Fruit fly (Drosophila melanogaster) whole organism, prepupa: ENCODE measurements around the gene Ctns.

ENCODE experiments used
- CG10631 ChIP-seq: fragments of 200-800 bp; sonication (Bioruptor generic); optimal IDR thresholded peaks from 2 replicates; lab custom pipeline; 2016; ENCODE audit warnings: missing biosample characterization, missing genetic modification characterization
- CG11294 ChIP-seq: fragments of 200-800 bp; sonication (Bioruptor generic); IDR thresholded peaks from 2 replicates; pipeline ENCODE4 v1.3.6; 2022; ENCODE audit warnings: missing biosample characterization, missing genetic modification characterization
- CG11902 ChIP-seq: fragments of 200-800 bp; sonication (Bioruptor generic); optimal IDR thresholded peaks from 3 replicates; lab custom pipeline; 2016; ENCODE audit warnings: missing biosample characterization, missing genetic modification characterization
- CG15336 ChIP-seq: fragments of 200-800 bp; sonication (Bioruptor generic); IDR thresholded peaks from 2 replicates; pipeline ENCODE4 v1.3.6; 2022; ENCODE audit warnings: missing biosample characterization, missing genetic modification characterization
- CG16779 ChIP-seq: fragments of 200-800 bp; sonication (Bioruptor generic); optimal IDR thresholded peaks from 3 replicates; lab custom pipeline; 2017; ENCODE audit warnings: missing biosample characterization, mild to moderate bottlenecking, missing genetic modification characterization
- CG3032 ChIP-seq: fragments of 200-800 bp; optimal IDR thresholded peaks from 2 replicates; lab custom pipeline; 2019; ENCODE audit warnings: missing biosample characterization, mild to moderate bottlenecking, missing genetic modification characterization, moderate library complexity
- CG32006 ChIP-seq: fragments of 200-800 bp; sonication (Bioruptor generic); optimal IDR thresholded peaks from 3 replicates; lab custom pipeline; 2017; ENCODE audit warnings: missing biosample characterization, mild to moderate bottlenecking, missing genetic modification characterization
- CG34406 ChIP-seq: fragments of 200-800 bp; sonication (Bioruptor generic); optimal IDR thresholded peaks from 3 replicates; lab custom pipeline; 2016; ENCODE audit warnings: missing biosample characterization, missing genetic modification characterization
- CG6276 ChIP-seq: fragments of 200-800 bp; sonication (Bioruptor generic); optimal IDR thresholded peaks from 2 replicates; lab custom pipeline; 2017; ENCODE audit warnings: missing biosample characterization, mild to moderate bottlenecking, missing genetic modification characterization
- CG6792 ChIP-seq: fragments of 200-800 bp; sonication (Bioruptor generic); optimal IDR thresholded peaks from 3 replicates; lab custom pipeline; 2016; ENCODE audit warnings: missing biosample characterization, missing genetic modification characterization
- CG6808 ChIP-seq: fragments of 200-800 bp; sonication (Bioruptor generic); optimal IDR thresholded peaks from 3 replicates; lab custom pipeline; 2017; ENCODE audit warnings: missing biosample characterization, missing genetic modification characterization, mild to moderate bottlenecking, moderate library complexity, missing genetic modification reagents
- CG6854 ChIP-seq: fragments of 200-800 bp; sonication (Bioruptor generic); optimal IDR thresholded peaks from 2 replicates; lab custom pipeline; 2017; ENCODE audit warnings: missing biosample characterization, mild to moderate bottlenecking, missing genetic modification characterization
- CG8119 ChIP-seq: fragments of 200-800 bp; sonication (Bioruptor generic); IDR thresholded peaks from 3 replicates; pipeline ENCODE4 v1.3.6; 2022; ENCODE audit warnings: missing biosample characterization, missing genetic modification characterization
- CG8319 ChIP-seq: fragments of 200-800 bp; sonication (Bioruptor generic); optimal IDR thresholded peaks from 3 replicates; lab custom pipeline; 2016; ENCODE audit warnings: missing biosample characterization, missing genetic modification characterization
- CG8632 ChIP-seq: fragments of 200-800 bp; sonication (Bioruptor generic); optimal IDR thresholded peaks from 3 replicates; lab custom pipeline; 2016; ENCODE audit warnings: missing biosample characterization, missing genetic modification characterization
- CG9139 ChIP-seq: fragments of 200-800 bp; sonication (Bioruptor generic); optimal IDR thresholded peaks from 3 replicates; lab custom pipeline; 2017; ENCODE audit warnings: missing biosample characterization, mild to moderate bottlenecking, missing genetic modification characterization
- Eip75B ChIP-seq: fragments of 200-800 bp; sonication (Bioruptor generic); optimal IDR thresholded peaks from 3 replicates; lab custom pipeline; 2016; ENCODE audit warnings: missing biosample characterization, missing genetic modification characterization
- Eip93F ChIP-seq: fragments of 200-800 bp; sonication (Bioruptor generic); optimal IDR thresholded peaks from 2 replicates; lab custom pipeline; 2016; ENCODE audit warnings: missing biosample characterization, mild to moderate bottlenecking, missing genetic modification characterization
- Ets21C ChIP-seq: fragments of 200-800 bp; sonication (Bioruptor generic); optimal IDR thresholded peaks from 3 replicates; lab custom pipeline; 2016; ENCODE audit warnings: missing biosample characterization, missing genetic modification characterization
- Gug ChIP-seq: fragments of 200-800 bp; sonication (Bioruptor generic); IDR thresholded peaks from 2 replicates; pipeline ENCODE4 v1.3.6; 2022; ENCODE audit warnings: missing biosample characterization, missing genetic modification characterization
- Hr38 ChIP-seq: sonication (Bioruptor generic); optimal IDR thresholded peaks from 2 replicates; lab custom pipeline; 2016; ENCODE audit warnings: missing biosample characterization, missing genetic modification characterization
- Lpt ChIP-seq: fragments of 200-800 bp; sonication (Bioruptor generic); optimal IDR thresholded peaks from 3 replicates; lab custom pipeline; 2016; ENCODE audit warnings: missing biosample characterization, missing genetic modification characterization
- Met ChIP-seq: fragments of 200-800 bp; sonication (Bioruptor generic); optimal IDR thresholded peaks from 3 replicates; lab custom pipeline; 2016; ENCODE audit warnings: missing biosample characterization, missing genetic modification characterization
- OdsH ChIP-seq: fragments of 200-800 bp; sonication (Bioruptor generic); optimal IDR thresholded peaks from 3 replicates; lab custom pipeline; 2016; ENCODE audit warnings: missing biosample characterization, missing genetic modification characterization
- Sox102F ChIP-seq: fragments of 200-800 bp; sonication (Bioruptor generic); optimal IDR thresholded peaks from 2 replicates; lab custom pipeline; 2016; ENCODE audit warnings: missing biosample characterization, mild to moderate bottlenecking, missing genetic modification characterization
- Sox14 ChIP-seq: fragments of 200-800 bp; sonication (Bioruptor generic); optimal IDR thresholded peaks from 3 replicates; lab custom pipeline; 2016; ENCODE audit warnings: missing biosample characterization, missing genetic modification characterization
- Sox15 ChIP-seq: fragments of 200-800 bp; sonication (Bioruptor generic); optimal IDR thresholded peaks from 3 replicates; lab custom pipeline; 2016; ENCODE audit warnings: missing biosample characterization, missing genetic modification characterization
- achi ChIP-seq: fragments of 200-800 bp; sonication (Bioruptor generic); optimal IDR thresholded peaks from 3 replicates; lab custom pipeline; 2016; ENCODE audit warnings: missing biosample characterization, missing genetic modification characterization
- acj6 ChIP-seq: fragments of 200-800 bp; sonication (Bioruptor generic); optimal IDR thresholded peaks from 3 replicates; lab custom pipeline; 2016; ENCODE audit warnings: missing biosample characterization, missing genetic modification characterization
- cyc ChIP-seq: fragments of 200-800 bp; sonication (Bioruptor generic); optimal IDR thresholded peaks from 3 replicates; lab custom pipeline; 2016; ENCODE audit warnings: missing biosample characterization, missing genetic modification characterization
- dac ChIP-seq: fragments of 200-800 bp; sonication (Bioruptor generic); optimal IDR thresholded peaks from 2 replicates; lab custom pipeline; 2017; ENCODE audit warnings: missing biosample characterization, mild to moderate bottlenecking, missing genetic modification characterization
- eg ChIP-seq: fragments of 200-800 bp; sonication (Bioruptor generic); IDR thresholded peaks from 3 replicates; pipeline ENCODE4 v1.3.6; 2022; ENCODE audit warnings: missing biosample characterization, missing genetic modification characterization
- esn ChIP-seq: fragments of 200-800 bp; sonication (Bioruptor generic); optimal IDR thresholded peaks from 2 replicates; lab custom pipeline; 2016; ENCODE audit warnings: missing biosample characterization, mild to moderate bottlenecking, missing genetic modification characterization, moderate library complexity
- fd59A ChIP-seq: fragments of 200-800 bp; sonication (Bioruptor generic); optimal IDR thresholded peaks from 2 replicates; lab custom pipeline; 2017; ENCODE audit warnings: missing biosample characterization, mild to moderate bottlenecking, missing genetic modification characterization, missing genetic modification reagents
- fd85E ChIP-seq: fragments of 200-800 bp; sonication (Bioruptor generic); optimal IDR thresholded peaks from 3 replicates; lab custom pipeline; 2016; ENCODE audit warnings: missing biosample characterization, missing genetic modification characterization
- lz ChIP-seq: fragments of 200-800 bp; sonication (Bioruptor generic); optimal IDR thresholded peaks from 3 replicates; lab custom pipeline; 2016; ENCODE audit warnings: missing biosample characterization, missing genetic modification characterization
- net ChIP-seq: fragments of 200-800 bp; sonication (Bioruptor generic); optimal IDR thresholded peaks from 3 replicates; lab custom pipeline; 2016; ENCODE audit warnings: missing biosample characterization, missing genetic modification characterization
- pdm3 ChIP-seq: fragments of 200-800 bp; sonication (Bioruptor generic); optimal IDR thresholded peaks from 3 replicates; lab custom pipeline; 2016; ENCODE audit warnings: missing biosample characterization, missing genetic modification characterization
- salr ChIP-seq, 2 experiments: fragments of 200-800 bp; sonication (Bioruptor generic); optimal IDR thresholded peaks; 3 replicates each; lab custom pipeline; 2016 to 2018; ENCODE audit warnings: missing biosample characterization in 2 of 2, missing genetic modification characterization in 2 of 2, mild to moderate bottlenecking in 1 of 2
- spab ChIP-seq: fragments of 200-800 bp; sonication (Bioruptor generic); optimal IDR thresholded peaks from 2 replicates; lab custom pipeline; 2017; ENCODE audit warnings: missing biosample characterization, mild to moderate bottlenecking, missing genetic modification characterization, missing genetic modification reagents
- ss ChIP-seq, 2 experiments: fragments of 200-800 bp; sonication (Bioruptor generic); optimal IDR thresholded peaks; 2 replicates in 1 of 2; 3 replicates in 1 of 2; lab custom pipeline; 2017 to 2018; ENCODE audit warnings: mild to moderate bottlenecking in 2 of 2, missing biosample characterization in 2 of 2, missing genetic modification characterization in 2 of 2, moderate library complexity in 1 of 2
- svp ChIP-seq: fragments of 200-800 bp; sonication (Bioruptor generic); peaks from one replicate; lab custom pipeline; 2016; ENCODE audit warnings: missing biosample characterization, missing genetic modification characterization
- topi ChIP-seq: fragments of 200-800 bp; sonication (Bioruptor generic); optimal IDR thresholded peaks from 3 replicates; lab custom pipeline; 2016; ENCODE audit warnings: missing biosample characterization, missing genetic modification characterization
- vri ChIP-seq: fragments of 200-800 bp; sonication (Bioruptor generic); optimal IDR thresholded peaks from 3 replicates; lab custom pipeline; 2016; ENCODE audit warnings: missing biosample characterization, mild to moderate bottlenecking, missing genetic modification characterization

The Ctns gene

DNA sequence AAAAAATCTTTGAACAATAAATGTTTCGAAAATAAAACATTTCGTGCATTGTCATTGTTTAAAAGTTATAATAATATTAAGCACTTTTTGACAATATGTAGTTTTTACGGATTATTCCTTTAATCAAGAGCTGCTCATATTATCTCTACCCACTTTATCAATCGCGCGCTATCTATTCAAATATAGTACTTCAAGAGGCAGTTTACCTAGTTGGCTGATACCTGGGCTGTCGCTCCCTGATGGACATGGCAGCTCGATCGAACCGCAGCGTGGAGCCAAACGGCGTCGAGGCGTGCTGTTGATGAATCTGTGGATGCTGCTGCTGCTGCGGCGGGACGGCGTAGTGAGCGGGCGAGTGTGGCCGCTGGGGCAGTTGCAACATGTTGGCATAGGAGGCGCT, 1.4 kb upstream of the Ctns start:
- no peak for TF ChIP-seq achi
- no peak for TF ChIP-seq CG16779 (tag; lab: Kevin White, UChicago)
- TF ChIP-seq Hr38 (GFP tag; lab: Kevin White, UChicago): no peak
- no peak for TF ChIP-seq CG3032 (tag; lab: Kevin White, UChicago)
- TF ChIP-seq OdsH: no peak
- no peak for TF ChIP-seq CG15336 (GFP tag; lab: Robert Waterston, UW)
- no peak for TF ChIP-seq Lpt (GFP tag; lab: Kevin White, UChicago)
- TF ChIP-seq CG6808 (GFP tag; lab: Kevin White, UChicago): no peak
- no peak for TF ChIP-seq svp
- TF ChIP-seq Ets21C (GFP tag; lab: Kevin White, UChicago): no peak
- TF ChIP-seq CG8632 (GFP tag; lab: Kevin White, UChicago): no peak
- no peak for TF ChIP-seq CG8119 (GFP tag; lab: Robert Waterston, UW)
- no peak for TF ChIP-seq net
- no peak for TF ChIP-seq CG11902

DNA sequence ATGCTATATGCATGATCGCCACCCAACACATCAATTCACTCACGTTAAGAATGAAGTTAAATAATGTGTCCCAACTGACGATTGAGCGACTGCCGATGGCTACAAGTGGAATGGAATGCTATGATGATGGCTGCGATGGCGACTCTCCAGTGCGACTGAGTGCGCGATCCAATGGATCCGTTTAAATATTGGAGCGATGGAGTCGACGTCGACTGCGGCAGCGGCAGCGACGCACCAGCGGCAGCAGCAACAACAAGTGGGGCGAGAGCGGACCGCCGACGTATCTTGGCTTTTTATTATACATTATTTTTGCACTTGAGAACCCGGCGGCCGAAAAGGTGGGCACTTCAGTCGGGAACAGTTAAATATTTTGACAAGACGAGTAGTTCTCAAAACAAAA, 1.4 kb downstream of the Ctns start:
- TF ChIP-seq OdsH (no peak), CG6808 (GFP tag; lab: Kevin White, UChicago) (no peak), eg (GFP tag; lab: Robert Waterston, UW) (no peak), CG32006 (no peak), spab (no peak), CG11902 (no peak), Met (no peak), Gug (GFP tag; lab: Robert Waterston, UW) (no peak), fd59A (no peak), Eip93F (no peak), achi (no peak), ss (GFP tag; optimal IDR thresholded peaks at IDR 0.05; lab: Kevin White, UChicago) (no peak), dac (no peak), esn (GFP tag; lab: Kevin White, UChicago) (no peak), CG6792 (GFP tag; lab: Kevin White, UChicago) (no peak), Sox14 (no peak)
- TF ChIP-seq, all 60 proteins: peak for 0

- peak; percentile 7 for TF ChIP-seq vri (GFP tag; lab: Kevin White, UChicago)
- no peak for TF ChIP-seq CG6276
These were observed 2.0 kb downstream of the Ctns start for dm6 chr3R:23056753-23057152.

DNA sequence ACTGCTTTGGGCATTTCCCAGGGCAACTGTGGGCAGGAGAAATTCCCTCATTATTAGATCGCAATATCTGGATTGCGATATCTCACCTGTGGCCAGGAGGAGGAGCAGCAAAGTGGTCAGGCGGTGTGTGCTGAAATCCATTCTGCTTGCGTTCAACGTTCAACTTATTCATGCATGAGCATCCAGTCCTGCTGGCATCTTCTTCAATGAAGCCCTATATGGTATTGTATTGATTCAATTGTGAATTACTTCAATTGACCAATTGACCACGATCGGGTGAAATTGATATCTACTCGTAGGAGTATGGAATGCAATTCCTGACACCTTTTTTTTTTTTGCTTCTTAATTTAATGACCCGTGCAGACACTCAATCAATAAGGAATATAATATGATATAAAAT, 2.6 kb downstream of the Ctns start:
- TF ChIP-seq topi (no peak), OdsH (no peak), CG6854 (GFP tag; lab: Kevin White, UChicago) (no peak), dac (no peak), ss (GFP tag; optimal IDR thresholded peaks at IDR 0.05; lab: Kevin White, UChicago) (no peak), CG11902 (no peak)
- TF ChIP-seq, all 60 proteins: peak for 0

- TF ChIP-seq achi (peak; percentile 96), net (peak; percentile 37), Gug (GFP tag; lab: Robert Waterston, UW) (no peak), CG8319 (GFP tag; lab: Kevin White, UChicago) (peak; percentile 39), Lpt (GFP tag; lab: Kevin White, UChicago) (no peak), cyc (GFP tag; lab: Kevin White, UChicago) (peak; percentile 71), Sox15 (GFP tag; lab: Kevin White, UChicago) (peak; percentile 5), pdm3 (GFP tag; lab: Kevin White, UChicago) (no peak), CG10631 (GFP tag; lab: Kevin White, UChicago) (no peak), ss (GFP tag; optimal IDR thresholded peaks at IDR 0.05; lab: Kevin White, UChicago) (no peak), Sox102F (GFP tag; lab: Kevin White, UChicago) (peak; percentile 47), fd85E (GFP tag; lab: Kevin White, UChicago) (peak; percentile 5), dac (no peak), CG3032 (tag; lab: Kevin White, UChicago) (peak; percentile 36), spab (no peak), OdsH (peak; percentile 58), salr (GFP tag; optimal IDR thresholded peaks at IDR 0.05; lab: Kevin White, UChicago) (peak in 1 of 2 experiments; percentile 71), CG6808 (GFP tag; lab: Kevin White, UChicago) (peak; percentile 100), CG34406 (GFP tag; lab: Kevin White, UChicago) (peak; percentile 46), vri (GFP tag; lab: Kevin White, UChicago) (peak; percentile 45), CG32006 (no peak), lz (GFP tag; lab: Kevin White, UChicago) (peak; percentile 64), esn (GFP tag; lab: Kevin White, UChicago) (peak; percentile 70), svp (peak; percentile 70), CG11294 (GFP tag; lab: Robert Waterston, UW) (no peak), Ets21C (GFP tag; lab: Kevin White, UChicago) (no peak), CG9139 (peak; percentile 25), acj6 (peak; percentile 62), Eip75B (GFP tag; lab: Kevin White, UChicago) (no peak)
These were observed 4.8 kb downstream of the Ctns start, which contains the start of gene p53 for dm6 chr3R:23053936-23054335. Gene p53, minus strand, starts transcription at chr3R:23054082.
